Fruit fly (Drosophila melanogaster) whole organism, prepupa: Measurements from ENCODE around the gene RabX5.

Experiments used
- CG10631 ChIP-seq: fragments of 200-800 bp; sonication (Bioruptor generic); optimal IDR thresholded peaks from 2 replicates; lab custom pipeline; 2016; ENCODE audit warnings: missing biosample characterization, missing genetic modification characterization
- CG10669 ChIP-seq: fragments of 200-800 bp; sonication (Bioruptor generic); optimal IDR thresholded peaks from 3 replicates; lab custom pipeline; 2018; ENCODE audit warnings: missing biosample characterization, mild to moderate bottlenecking, missing genetic modification characterization, moderate library complexity
- CG11294 ChIP-seq: fragments of 200-800 bp; sonication (Bioruptor generic); IDR thresholded peaks from 2 replicates; pipeline ENCODE4 v1.3.6; 2022; ENCODE audit warnings: missing biosample characterization, missing genetic modification characterization
- CG11762 ChIP-seq: fragments of 200-800 bp; sonication (Bioruptor generic); optimal IDR thresholded peaks from 3 replicates; lab custom pipeline; 2016; ENCODE audit warnings: missing biosample characterization, missing genetic modification characterization; ENCODE audit not compliant: insufficient read depth
- CG11902 ChIP-seq: fragments of 200-800 bp; sonication (Bioruptor generic); optimal IDR thresholded peaks from 3 replicates; lab custom pipeline; 2016; ENCODE audit warnings: missing biosample characterization, missing genetic modification characterization
- CG1621 ChIP-seq: fragments of 200-800 bp; sonication (Bioruptor generic); optimal IDR thresholded peaks from 3 replicates; lab custom pipeline; 2018; ENCODE audit warnings: missing biosample characterization, mild to moderate bottlenecking, missing genetic modification characterization
- CG16779 ChIP-seq: fragments of 200-800 bp; sonication (Bioruptor generic); optimal IDR thresholded peaks from 3 replicates; lab custom pipeline; 2017; ENCODE audit warnings: missing biosample characterization, mild to moderate bottlenecking, missing genetic modification characterization
- CG3032 ChIP-seq: fragments of 200-800 bp; optimal IDR thresholded peaks from 2 replicates; lab custom pipeline; 2019; ENCODE audit warnings: missing biosample characterization, mild to moderate bottlenecking, missing genetic modification characterization, moderate library complexity
- CG31627 ChIP-seq: fragments of 200-800 bp; sonication (Bioruptor generic); optimal IDR thresholded peaks from 3 replicates; lab custom pipeline; 2016; ENCODE audit warnings: missing biosample characterization, missing genetic modification characterization
- CG32006 ChIP-seq: fragments of 200-800 bp; sonication (Bioruptor generic); optimal IDR thresholded peaks from 3 replicates; lab custom pipeline; 2017; ENCODE audit warnings: missing biosample characterization, mild to moderate bottlenecking, missing genetic modification characterization
- CG34406 ChIP-seq: fragments of 200-800 bp; sonication (Bioruptor generic); optimal IDR thresholded peaks from 3 replicates; lab custom pipeline; 2016; ENCODE audit warnings: missing biosample characterization, missing genetic modification characterization
- CG3919 ChIP-seq: fragments of 200-800 bp; sonication (Bioruptor generic); optimal IDR thresholded peaks from 3 replicates; lab custom pipeline; 2016; ENCODE audit warnings: missing biosample characterization, missing genetic modification characterization
- CG4318 ChIP-seq: fragments of 200-800 bp; sonication (Bioruptor generic); optimal IDR thresholded peaks from 3 replicates; lab custom pipeline; 2017; ENCODE audit warnings: missing biosample characterization, mild to moderate bottlenecking, missing genetic modification characterization
- CG6163 ChIP-seq: fragments of 200-800 bp; sonication (Bioruptor generic); IDR thresholded peaks from 3 replicates; pipeline ENCODE4 v1.3.6; 2022; ENCODE audit warnings: missing biosample characterization, missing genetic modification characterization
- CG6276 ChIP-seq: fragments of 200-800 bp; sonication (Bioruptor generic); optimal IDR thresholded peaks from 2 replicates; lab custom pipeline; 2017; ENCODE audit warnings: missing biosample characterization, mild to moderate bottlenecking, missing genetic modification characterization
- CG6792 ChIP-seq: fragments of 200-800 bp; sonication (Bioruptor generic); optimal IDR thresholded peaks from 3 replicates; lab custom pipeline; 2016; ENCODE audit warnings: missing biosample characterization, missing genetic modification characterization
- CG6808 ChIP-seq: fragments of 200-800 bp; sonication (Bioruptor generic); optimal IDR thresholded peaks from 3 replicates; lab custom pipeline; 2017; ENCODE audit warnings: missing biosample characterization, missing genetic modification characterization, mild to moderate bottlenecking, moderate library complexity, missing genetic modification reagents
- CG6854 ChIP-seq: fragments of 200-800 bp; sonication (Bioruptor generic); optimal IDR thresholded peaks from 2 replicates; lab custom pipeline; 2017; ENCODE audit warnings: missing biosample characterization, mild to moderate bottlenecking, missing genetic modification characterization
- CG7368 ChIP-seq: fragments of 200-800 bp; sonication (Bioruptor generic); optimal IDR thresholded peaks from 3 replicates; lab custom pipeline; 2016; ENCODE audit warnings: missing biosample characterization, missing genetic modification characterization
- CG8119 ChIP-seq: fragments of 200-800 bp; sonication (Bioruptor generic); IDR thresholded peaks from 3 replicates; pipeline ENCODE4 v1.3.6; 2022; ENCODE audit warnings: missing biosample characterization, missing genetic modification characterization
- CG8319 ChIP-seq: fragments of 200-800 bp; sonication (Bioruptor generic); optimal IDR thresholded peaks from 3 replicates; lab custom pipeline; 2016; ENCODE audit warnings: missing biosample characterization, missing genetic modification characterization
- CG8632 ChIP-seq: fragments of 200-800 bp; sonication (Bioruptor generic); optimal IDR thresholded peaks from 3 replicates; lab custom pipeline; 2016; ENCODE audit warnings: missing biosample characterization, missing genetic modification characterization
- CG9139 ChIP-seq: fragments of 200-800 bp; sonication (Bioruptor generic); optimal IDR thresholded peaks from 3 replicates; lab custom pipeline; 2017; ENCODE audit warnings: missing biosample characterization, mild to moderate bottlenecking, missing genetic modification characterization
- Eip75B ChIP-seq: fragments of 200-800 bp; sonication (Bioruptor generic); optimal IDR thresholded peaks from 3 replicates; lab custom pipeline; 2016; ENCODE audit warnings: missing biosample characterization, missing genetic modification characterization
- Eip93F ChIP-seq: fragments of 200-800 bp; sonication (Bioruptor generic); optimal IDR thresholded peaks from 2 replicates; lab custom pipeline; 2016; ENCODE audit warnings: missing biosample characterization, mild to moderate bottlenecking, missing genetic modification characterization
- Ets21C ChIP-seq: fragments of 200-800 bp; sonication (Bioruptor generic); optimal IDR thresholded peaks from 3 replicates; lab custom pipeline; 2016; ENCODE audit warnings: missing biosample characterization, missing genetic modification characterization
- Ets96B ChIP-seq: fragments of 200-800 bp; optimal IDR thresholded peaks from 2 replicates; lab custom pipeline; 2019; ENCODE audit warnings: missing biosample characterization, mild to moderate bottlenecking, missing genetic modification characterization, moderate library complexity
- Hr38 ChIP-seq: sonication (Bioruptor generic); optimal IDR thresholded peaks from 2 replicates; lab custom pipeline; 2016; ENCODE audit warnings: missing biosample characterization, missing genetic modification characterization
- Hr39 ChIP-seq: fragments of 200-800 bp; sonication (Bioruptor generic); optimal IDR thresholded peaks from 2 replicates; lab custom pipeline; 2016; ENCODE audit warnings: missing biosample characterization, missing genetic modification characterization
- Hr4 ChIP-seq: fragments of 200-800 bp; sonication (Bioruptor generic); optimal IDR thresholded peaks from 3 replicates; lab custom pipeline; 2016; ENCODE audit warnings: missing biosample characterization, missing genetic modification characterization
- Lpt ChIP-seq: fragments of 200-800 bp; sonication (Bioruptor generic); optimal IDR thresholded peaks from 3 replicates; lab custom pipeline; 2016; ENCODE audit warnings: missing biosample characterization, missing genetic modification characterization
- Met ChIP-seq: fragments of 200-800 bp; sonication (Bioruptor generic); optimal IDR thresholded peaks from 3 replicates; lab custom pipeline; 2016; ENCODE audit warnings: missing biosample characterization, missing genetic modification characterization
- OdsH ChIP-seq: fragments of 200-800 bp; sonication (Bioruptor generic); optimal IDR thresholded peaks from 3 replicates; lab custom pipeline; 2016; ENCODE audit warnings: missing biosample characterization, missing genetic modification characterization
- Sox102F ChIP-seq: fragments of 200-800 bp; sonication (Bioruptor generic); optimal IDR thresholded peaks from 2 replicates; lab custom pipeline; 2016; ENCODE audit warnings: missing biosample characterization, mild to moderate bottlenecking, missing genetic modification characterization
- Sox14 ChIP-seq: fragments of 200-800 bp; sonication (Bioruptor generic); optimal IDR thresholded peaks from 3 replicates; lab custom pipeline; 2016; ENCODE audit warnings: missing biosample characterization, missing genetic modification characterization
- Sox15 ChIP-seq: fragments of 200-800 bp; sonication (Bioruptor generic); optimal IDR thresholded peaks from 3 replicates; lab custom pipeline; 2016; ENCODE audit warnings: missing biosample characterization, missing genetic modification characterization
- achi ChIP-seq: fragments of 200-800 bp; sonication (Bioruptor generic); optimal IDR thresholded peaks from 3 replicates; lab custom pipeline; 2016; ENCODE audit warnings: missing biosample characterization, missing genetic modification characterization
- acj6 ChIP-seq: fragments of 200-800 bp; sonication (Bioruptor generic); optimal IDR thresholded peaks from 3 replicates; lab custom pipeline; 2016; ENCODE audit warnings: missing biosample characterization, missing genetic modification characterization
- cyc ChIP-seq: fragments of 200-800 bp; sonication (Bioruptor generic); optimal IDR thresholded peaks from 3 replicates; lab custom pipeline; 2016; ENCODE audit warnings: missing biosample characterization, missing genetic modification characterization
- dac ChIP-seq: fragments of 200-800 bp; sonication (Bioruptor generic); optimal IDR thresholded peaks from 2 replicates; lab custom pipeline; 2017; ENCODE audit warnings: missing biosample characterization, mild to moderate bottlenecking, missing genetic modification characterization
- dsx ChIP-seq: fragments of 200-800 bp; optimal IDR thresholded peaks from 3 replicates; lab custom pipeline; 2019; ENCODE audit warnings: missing biosample characterization, mild to moderate bottlenecking, missing genetic modification characterization, moderate library complexity; ENCODE audit not compliant: poor library complexity, severe bottlenecking
- eg ChIP-seq: fragments of 200-800 bp; sonication (Bioruptor generic); IDR thresholded peaks from 3 replicates; pipeline ENCODE4 v1.3.6; 2022; ENCODE audit warnings: missing biosample characterization, missing genetic modification characterization
- fd85E ChIP-seq: fragments of 200-800 bp; sonication (Bioruptor generic); optimal IDR thresholded peaks from 3 replicates; lab custom pipeline; 2016; ENCODE audit warnings: missing biosample characterization, missing genetic modification characterization
- fkh ChIP-seq: fragments of 200-800 bp; sonication (Bioruptor generic); optimal IDR thresholded peaks from 3 replicates; lab custom pipeline; 2017; ENCODE audit warnings: missing biosample characterization, mild to moderate bottlenecking, missing genetic modification characterization, moderate library complexity
- lz ChIP-seq: fragments of 200-800 bp; sonication (Bioruptor generic); optimal IDR thresholded peaks from 3 replicates; lab custom pipeline; 2016; ENCODE audit warnings: missing biosample characterization, missing genetic modification characterization
- net ChIP-seq: fragments of 200-800 bp; sonication (Bioruptor generic); optimal IDR thresholded peaks from 3 replicates; lab custom pipeline; 2016; ENCODE audit warnings: missing biosample characterization, missing genetic modification characterization
- pdm3 ChIP-seq: fragments of 200-800 bp; sonication (Bioruptor generic); optimal IDR thresholded peaks from 3 replicates; lab custom pipeline; 2016; ENCODE audit warnings: missing biosample characterization, missing genetic modification characterization
- spab ChIP-seq: fragments of 200-800 bp; sonication (Bioruptor generic); optimal IDR thresholded peaks from 2 replicates; lab custom pipeline; 2017; ENCODE audit warnings: missing biosample characterization, mild to moderate bottlenecking, missing genetic modification characterization, missing genetic modification reagents
- ss ChIP-seq, 2 experiments: fragments of 200-800 bp; sonication (Bioruptor generic); optimal IDR thresholded peaks; 2 replicates in 1 of 2; 3 replicates in 1 of 2; lab custom pipeline; 2017 to 2018; ENCODE audit warnings: mild to moderate bottlenecking in 2 of 2, missing biosample characterization in 2 of 2, missing genetic modification characterization in 2 of 2, moderate library complexity in 1 of 2
- svp ChIP-seq: fragments of 200-800 bp; sonication (Bioruptor generic); peaks from one replicate; lab custom pipeline; 2016; ENCODE audit warnings: missing biosample characterization, missing genetic modification characterization
- topi ChIP-seq: fragments of 200-800 bp; sonication (Bioruptor generic); optimal IDR thresholded peaks from 3 replicates; lab custom pipeline; 2016; ENCODE audit warnings: missing biosample characterization, missing genetic modification characterization
- vri ChIP-seq: fragments of 200-800 bp; sonication (Bioruptor generic); optimal IDR thresholded peaks from 3 replicates; lab custom pipeline; 2016; ENCODE audit warnings: missing biosample characterization, mild to moderate bottlenecking, missing genetic modification characterization

Gene RabX5

dm6 chr3L:1702367-1702927 is 32.5 kb upstream of the RabX5 start, which contains the start of gene CG13931:
TSS of gene CG13931 (minus strand) at chr3L:1702407.
- peak; percentile 57 for TF ChIP-seq spab (GFP tag; lab: Kevin White, UChicago)
- peak; percentile 72 for TF ChIP-seq CG7368 (GFP tag; lab: Kevin White, UChicago)
- TF ChIP-seq CG31627 (GFP tag; lab: Kevin White, UChicago): peak; percentile 57
- peak; percentile 60 for TF ChIP-seq lz (GFP tag; lab: Kevin White, UChicago)
- TF ChIP-seq Ets96B (tag; lab: Kevin White, UChicago): peak; percentile 53
- peak; percentile 35 for TF ChIP-seq CG4318 (GFP tag; lab: Kevin White, UChicago)
- TF ChIP-seq CG11762 (GFP tag; lab: Kevin White, UChicago): no peak
- no peak for TF ChIP-seq Hr38 (GFP tag; lab: Kevin White, UChicago)
- peak; percentile 16 for TF ChIP-seq CG16779
- peak; percentile 67 for TF ChIP-seq Met
- peak; percentile 5 for TF ChIP-seq CG8319 (GFP tag; lab: Kevin White, UChicago)
- peak; percentile 67 for TF ChIP-seq CG6792 (GFP tag; lab: Kevin White, UChicago)
- peak; percentile 54 for TF ChIP-seq CG3032 (tag; lab: Kevin White, UChicago)
- TF ChIP-seq Sox15: peak; percentile 37
- TF ChIP-seq CG6163 (GFP tag; lab: Robert Waterston, UW): peak; percentile 83
- TF ChIP-seq CG11902: peak; percentile 40
- TF ChIP-seq CG1621: peak; percentile 64
- TF ChIP-seq cyc (GFP tag; lab: Kevin White, UChicago): peak; percentile 62
- TF ChIP-seq CG10631 (GFP tag; lab: Kevin White, UChicago): peak; percentile 72
- peak; percentile 82 for TF ChIP-seq CG8119 (GFP tag; lab: Robert Waterston, UW)
- peak; percentile 82 for TF ChIP-seq Hr4 (GFP tag; lab: Kevin White, UChicago)
- TF ChIP-seq svp (GFP tag; lab: Kevin White, UChicago): peak; percentile 82
- TF ChIP-seq CG32006 (GFP tag; lab: Kevin White, UChicago): peak; percentile 79
- no peak for TF ChIP-seq Eip93F
- TF ChIP-seq CG3919 (GFP tag; lab: Kevin White, UChicago): peak; percentile 72
- peak; percentile 56 for TF ChIP-seq CG8632
- peak; percentile 53 for TF ChIP-seq topi (GFP tag; lab: Kevin White, UChicago)
- TF ChIP-seq Hr39 (GFP tag; lab: Kevin White, UChicago): peak; percentile 68
- TF ChIP-seq Eip75B (GFP tag; lab: Kevin White, UChicago): peak; percentile 65
- peak; percentile 68 for TF ChIP-seq Sox14
- peak; percentile 72 for TF ChIP-seq net (GFP tag; lab: Kevin White, UChicago)
- TF ChIP-seq dac: peak; percentile 25
- TF ChIP-seq Sox102F (GFP tag; lab: Kevin White, UChicago): peak; percentile 64
- TF ChIP-seq fd85E: no peak
- peak; percentile 60 for TF ChIP-seq CG34406
- TF ChIP-seq eg: peak; percentile 84
- peak; percentile 76 for TF ChIP-seq pdm3 (GFP tag; lab: Kevin White, UChicago)
- TF ChIP-seq CG6854 (GFP tag; lab: Kevin White, UChicago): no peak
- peak; percentile 62 for TF ChIP-seq CG6808 (GFP tag; lab: Kevin White, UChicago)
- TF ChIP-seq dsx (GFP tag; lab: Kevin White, UChicago): peak; percentile 53
- peak; percentile 54 for TF ChIP-seq CG11294 (GFP tag; lab: Robert Waterston, UW)
- peak; percentile 28 for TF ChIP-seq vri (GFP tag; lab: Kevin White, UChicago)
- peak; percentile 65 for TF ChIP-seq acj6
- no peak for TF ChIP-seq fkh (GFP tag; lab: Kevin White, UChicago)
- TF ChIP-seq CG6276 (GFP tag; lab: Kevin White, UChicago): peak; percentile 56
- TF ChIP-seq achi (GFP tag; lab: Kevin White, UChicago): peak; percentile 53
- peak; percentile 16 for TF ChIP-seq Ets21C (GFP tag; lab: Kevin White, UChicago)
- peak; percentile 17 to 38 for TF ChIP-seq ss (GFP tag; optimal IDR thresholded peaks at IDR 0.05; lab: Kevin White, UChicago)
- TF ChIP-seq CG9139 (GFP tag; lab: Kevin White, UChicago): peak; percentile 45
- peak; percentile 62 for TF ChIP-seq Lpt
- TF ChIP-seq CG10669 (GFP tag; lab: Kevin White, UChicago): peak; percentile 67
- TF ChIP-seq OdsH (GFP tag; lab: Kevin White, UChicago): peak; percentile 68
